Worm (Caenorhabditis elegans): ENCODE results near the gene lin-5.

ce11 chrII:7835314-7835713 is 25.1 kb upstream of the lin-5 start, which contains the start of gene cex-2:
- TF ChIP-seq egl-27 (tag; optimal IDR thresholded peaks at IDR 0.05) (no peak), fos-1 (tag; optimal IDR thresholded peaks at IDR 0.05) (no peak), ama-1 (optimal IDR thresholded peaks at IDR 0.05) (no peak), mdl-1 (tag; optimal IDR thresholded peaks at IDR 0.05) (no peak), unc-62 (GFP tag; optimal IDR thresholded peaks at IDR 0.05) (no peak), ztf-11 (tag; optimal IDR thresholded peaks at IDR 0.05) (no peak), lin-35 (GFP tag; optimal IDR thresholded peaks at IDR 0.05) (no peak)
